Worm (Caenorhabditis elegans) whole organism, young adult: ENCODE results near the gene ZK863.8.

Experiments
- C06A6.2 ChIP-seq: fragments of 200-800 bp; sonication (Bioruptor generic); conservative IDR thresholded peaks from 2 replicates; pipeline ENCODE4 v1.3.6; 2022; ENCODE audit warnings: missing genetic modification characterization, missing compliant biosample characterization
- F49E8.2 ChIP-seq: sonication (generic microtip); optimal IDR thresholded peaks from 3 replicates; lab custom pipeline; 2017; ENCODE audit warnings: missing genetic modification characterization, mild to moderate bottlenecking, missing compliant biosample characterization, antibody characterized with exemption, moderate library complexity; ENCODE audit not compliant: insufficient read depth
- F55B11.4 ChIP-seq: sonication (generic microtip); optimal IDR thresholded peaks from 2 replicates; lab custom pipeline; 2016; ENCODE audit warnings: missing compliant biosample characterization, missing genetic modification characterization, borderline replicate concordance; ENCODE audit not compliant: insufficient read depth
- F57A8.1 ChIP-seq: fragments of 200-800 bp; sonication (Bioruptor generic); optimal IDR thresholded peaks from 2 replicates; lab custom pipeline; 2018; ENCODE audit warnings: mild to moderate bottlenecking, missing genetic modification characterization, moderate library complexity, missing compliant biosample characterization
- K11D2.4 ChIP-seq: fragments of 200-800 bp; sonication (Bioruptor generic); IDR thresholded peaks from 2 replicates; pipeline ENCODE4 v1.3.6; 2022; ENCODE audit warnings: missing genetic modification reagents, missing genetic modification characterization, missing compliant biosample characterization
- Y56A3A.18 ChIP-seq: fragments of 200-800 bp; sonication (Bioruptor generic); IDR thresholded peaks from 2 replicates; pipeline ENCODE4 v1.3.6; 2022; ENCODE audit warnings: missing genetic modification reagents, missing genetic modification characterization, missing compliant biosample characterization
- ama-1 ChIP-seq, 3 experiments: fragments of 150-350 bp in 1 of 3; sonication (generic microtip) in 2 of 3; optimal IDR thresholded peaks; 2 replicates each; lab custom pipeline; 2014 to 2018; ENCODE audit warnings: missing biosample characterization in 2 of 3, missing genetic modification characterization in 2 of 3, missing genetic modification reagents in 2 of 3
- attf-3 ChIP-seq: fragments of 200-800 bp; sonication (Bioruptor generic); conservative IDR thresholded peaks from 2 replicates; pipeline ENCODE4 v1.3.6; 2022; ENCODE audit warnings: missing genetic modification reagents, missing genetic modification characterization, missing compliant biosample characterization
- bed-1 ChIP-seq: fragments of 200-800 bp; sonication (Bioruptor generic); IDR thresholded peaks from 2 replicates; pipeline ENCODE4 v1.3.6; 2022; ENCODE audit warnings: missing genetic modification reagents, missing genetic modification characterization, missing compliant biosample characterization
- ceh-27 ChIP-seq: fragments of 200-800 bp; sonication (Bioruptor generic); optimal IDR thresholded peaks from 2 replicates; lab custom pipeline; 2018; ENCODE audit warnings: mild to moderate bottlenecking, missing genetic modification characterization, moderate library complexity, missing compliant biosample characterization
- ceh-79 ChIP-seq: sonication (generic microtip); optimal IDR thresholded peaks from 2 replicates; lab custom pipeline; 2017; ENCODE audit warnings: mild to moderate bottlenecking, missing genetic modification characterization, missing compliant biosample characterization
- egrh-3 ChIP-seq: fragments of 200-800 bp; sonication (Bioruptor generic); IDR thresholded peaks from 2 replicates; pipeline ENCODE4 v1.3.6; 2022; ENCODE audit warnings: missing genetic modification reagents, missing genetic modification characterization, missing compliant biosample characterization
- ekl-4 ChIP-seq: fragments of 200-800 bp; sonication (Bioruptor generic); IDR thresholded peaks from 2 replicates; pipeline ENCODE4 v1.3.6; 2022; ENCODE audit warnings: missing genetic modification reagents, missing genetic modification characterization, missing compliant biosample characterization
- gei-17 ChIP-seq: fragments of 200-800 bp; sonication (Bioruptor generic); optimal IDR thresholded peaks from 2 replicates; lab custom pipeline; 2018; ENCODE audit warnings: mild to moderate bottlenecking, missing genetic modification characterization, missing compliant biosample characterization
- hlh-12 ChIP-seq: sonication (generic microtip); optimal IDR thresholded peaks from 2 replicates; lab custom pipeline; 2016; ENCODE audit warnings: missing genetic modification characterization, missing compliant biosample characterization
- hrde-1 ChIP-seq: sonication (generic microtip); optimal IDR thresholded peaks from 2 replicates; lab custom pipeline; 2016; ENCODE audit warnings: missing genetic modification characterization, mild to moderate bottlenecking, missing compliant biosample characterization, moderate library complexity, missing genotype, missing genetic modification reagents, borderline replicate concordance
- hsf-1 ChIP-seq: fragments of 200-800 bp; sonication (Bioruptor generic); IDR thresholded peaks from 2 replicates; pipeline ENCODE4 v1.3.6; 2022; ENCODE audit warnings: missing genetic modification reagents, missing genetic modification characterization, missing compliant biosample characterization
- let-607 ChIP-seq, 2 experiments: fragments of 200-800 bp in 1 of 2; sonication (Bioruptor generic) in 1 of 2; sonication (generic microtip) in 1 of 2; optimal IDR thresholded peaks; 2 replicates each; lab custom pipeline; 2016 to 2018; ENCODE audit warnings: mild to moderate bottlenecking in 2 of 2, missing compliant biosample characterization in 2 of 2, missing genetic modification characterization in 2 of 2, moderate library complexity in 2 of 2, missing genotype in 1 of 2
- madf-10 ChIP-seq: sonication (generic microtip); optimal IDR thresholded peaks from 2 replicates; lab custom pipeline; 2016; ENCODE audit warnings: mild to moderate bottlenecking, missing genetic modification characterization, missing compliant biosample characterization
- madf-8 ChIP-seq: fragments of 200-800 bp; sonication (Bioruptor generic); conservative IDR thresholded peaks from 2 replicates; pipeline ENCODE4 v1.3.6; 2022; ENCODE audit warnings: missing genetic modification reagents, missing genetic modification characterization, missing compliant biosample characterization
- mcd-1 ChIP-seq: fragments of 200-800 bp; sonication (Bioruptor generic); IDR thresholded peaks from 2 replicates; pipeline ENCODE4 v1.3.6; 2022; ENCODE audit warnings: missing genetic modification reagents, missing genetic modification characterization, missing compliant biosample characterization
- nfya-1 ChIP-seq: sonication (generic microtip); optimal IDR thresholded peaks from 2 replicates; lab custom pipeline; 2017; ENCODE audit warnings: antibody characterized with exemption, missing compliant biosample characterization, missing genetic modification characterization, borderline replicate concordance; ENCODE audit not compliant: insufficient read depth
- nfya-2 ChIP-seq: fragments of 200-800 bp; sonication (Bioruptor generic); IDR thresholded peaks from 2 replicates; pipeline ENCODE4 v1.3.6; 2022; ENCODE audit warnings: missing genetic modification reagents, missing genetic modification characterization, missing compliant biosample characterization
- nhr-80 ChIP-seq: sonication (generic microtip); optimal IDR thresholded peaks from 2 replicates; lab custom pipeline; 2016; ENCODE audit warnings: missing genetic modification characterization, missing compliant biosample characterization
- nhr-90 ChIP-seq: sonication (generic microtip); optimal IDR thresholded peaks from 2 replicates; lab custom pipeline; 2016; ENCODE audit warnings: missing genotype, mild to moderate bottlenecking, missing genetic modification characterization, missing compliant biosample characterization
- pha-4 ChIP-seq: fragments of 150-350 bp; sonication (generic microtip); optimal IDR thresholded peaks from 2 replicates; lab custom pipeline; 2014; ENCODE audit warnings: missing biosample characterization, missing genetic modification reagents, missing genetic modification characterization
- rec-8 ChIP-seq, 2 experiments: sonication (generic microtip); optimal IDR thresholded peaks; 2 replicates each; lab custom pipeline; 2016; ENCODE audit warnings: mild to moderate bottlenecking in 2 of 2, missing genetic modification characterization in 2 of 2, missing genetic modification reagents in 2 of 2, missing genotype in 2 of 2, missing biosample characterization in 1 of 2, missing compliant biosample characterization in 1 of 2, moderate library complexity in 1 of 2
- repo-1 ChIP-seq: sonication (generic microtip); optimal IDR thresholded peaks from 2 replicates; lab custom pipeline; 2017; ENCODE audit warnings: mild to moderate bottlenecking, missing genetic modification characterization, missing compliant biosample characterization
- sdz-38 ChIP-seq: sonication (generic microtip); optimal IDR thresholded peaks from 2 replicates; lab custom pipeline; 2016; ENCODE audit warnings: missing genotype, missing genetic modification characterization, missing compliant biosample characterization
- snpc-1.1 ChIP-seq: sonication (generic microtip); optimal IDR thresholded peaks from 2 replicates; lab custom pipeline; 2017; ENCODE audit warnings: missing genetic modification characterization, mild to moderate bottlenecking, missing compliant biosample characterization, antibody characterized with exemption, moderate library complexity, missing genotype, missing genetic modification reagents; ENCODE audit not compliant: insufficient read depth
- snpc-1.3 ChIP-seq: sonication (generic microtip); optimal IDR thresholded peaks from 2 replicates; lab custom pipeline; 2017; ENCODE audit warnings: missing genetic modification characterization, mild to moderate bottlenecking, missing compliant biosample characterization, antibody characterized with exemption, moderate library complexity, missing genotype, missing genetic modification reagents; ENCODE audit not compliant: insufficient read depth
- snpc-4 ChIP-seq, 5 experiments: fragments of 150-350 bp in 1 of 5; sonication (generic microtip) in 4 of 5; optimal IDR thresholded peaks; 2 replicates each; lab custom pipeline; 2014 to 2018; ENCODE audit warnings: missing genetic modification characterization in 5 of 5, missing biosample characterization in 3 of 5, antibody characterized with exemption in 2 of 5, mild to moderate bottlenecking in 2 of 5, missing compliant biosample characterization in 2 of 5, missing genotype in 2 of 5, moderate library complexity in 2 of 5, missing genetic modification reagents in 1 of 5
- somi-1 ChIP-seq: fragments of 200-800 bp; sonication (Bioruptor generic); optimal IDR thresholded peaks from 2 replicates; lab custom pipeline; 2018; ENCODE audit warnings: mild to moderate bottlenecking, missing genetic modification characterization, missing compliant biosample characterization
- tbp1 ChIP-seq: fragments of 200-800 bp; sonication (Bioruptor generic); optimal IDR thresholded peaks from 2 replicates; lab custom pipeline; 2018; ENCODE audit warnings: mild to moderate bottlenecking, missing genetic modification characterization, missing compliant biosample characterization
- unc-62 ChIP-seq: fragments of 150-350 bp; optimal IDR thresholded peaks from 2 replicates; lab custom pipeline; 2014; ENCODE audit warnings: missing biosample characterization, missing genetic modification reagents, missing genetic modification characterization
- zfh-2 ChIP-seq: fragments of 200-800 bp; sonication (Bioruptor generic); conservative IDR thresholded peaks from 2 replicates; pipeline ENCODE4 v1.3.6; 2022; ENCODE audit warnings: missing genetic modification reagents, missing genetic modification characterization, missing compliant biosample characterization
- ztf-3 ChIP-seq: fragments of 200-800 bp; sonication (Bioruptor generic); optimal IDR thresholded peaks from 2 replicates; lab custom pipeline; 2018; ENCODE audit warnings: mild to moderate bottlenecking, missing genetic modification characterization, missing compliant biosample characterization

ZK863.8 gene

ce11 chrV:12198545-12198944 is 11.2 kb upstream of the ZK863.8 start, which contains the start of gene lon-3:
TSS of gene lon-3 (minus strand) at chrV:12198645.
- TF ChIP-seq Y56A3A.18 = no peak
- no peak for TF ChIP-seq madf-8
- no peak for TF ChIP-seq mcd-1 (GFP tag; lab: Robert Waterston, UW)
- TF ChIP-seq snpc-1.1 (tag; lab: Kevin White, UChicago) = no peak
- TF ChIP-seq ceh-27 (GFP tag; lab: Kevin White, UChicago) = no peak
- TF ChIP-seq snpc-4 (GFP tag; optimal IDR thresholded peaks at IDR 0.05; lab: Kevin White, UChicago) = no peak
- TF ChIP-seq snpc-4 (tag; optimal IDR thresholded peaks at IDR 0.05; lab: Kevin White, UChicago) = no peak
- TF ChIP-seq F55B11.4 (tag; lab: Kevin White, UChicago) = no peak
- TF ChIP-seq C06A6.2 (GFP tag; lab: Robert Waterston, UW) = no peak
- no peak for TF ChIP-seq F49E8.2 (tag; lab: Kevin White, UChicago)
- no peak for TF ChIP-seq ztf-3
- TF ChIP-seq nfya-1 (tag; lab: Kevin White, UChicago) = no peak
- no peak for TF ChIP-seq repo-1 (tag; lab: Kevin White, UChicago)
- no peak for TF ChIP-seq ceh-79 (tag; lab: Kevin White, UChicago)
- TF ChIP-seq madf-10 (tag; lab: Kevin White, UChicago) = no peak
- no peak for TF ChIP-seq ekl-4 (GFP tag; lab: Robert Waterston, UW)
- TF ChIP-seq hlh-12 (tag; lab: Kevin White, UChicago) = no peak
- TF ChIP-seq, all 124 proteins: peak for 0

- no peak for TF ChIP-seq sdz-38 (tag; lab: Kevin White, UChicago)
- peak; percentile 70; the same call in 1 of the 2 replicates for TF ChIP-seq egrh-3 (GFP tag; lab: Robert Waterston, UW)
- TF ChIP-seq attf-3 (GFP tag; lab: Robert Waterston, UW) = no peak
- no peak for TF ChIP-seq hrde-1 (tag; lab: Kevin White, UChicago)
- peak; percentile 79 for TF ChIP-seq zfh-2
- TF ChIP-seq, all 124 proteins: peak for 2
These were observed 10.4 kb upstream of the ZK863.8 start for ce11 chrV:12197748-12198147.

- TF ChIP-seq hlh-12 (tag; lab: Kevin White, UChicago) (no peak), hsf-1 (GFP tag; lab: Robert Waterston, UW) (no peak), bed-1 (GFP tag; lab: Robert Waterston, UW) (no peak), Y56A3A.18 (no peak), let-607 (tag; optimal IDR thresholded peaks at IDR 0.05; lab: Kevin White, UChicago) (no peak), gei-17 (GFP tag; lab: Kevin White, UChicago) (no peak), nhr-90 (tag; lab: Kevin White, UChicago) (no peak), F57A8.1 (GFP tag; lab: Kevin White, UChicago) (no peak), rec-8 (tag; optimal IDR thresholded peaks at IDR 0.05; lab: Kevin White, UChicago) (no peak), nfya-2 (no peak), ama-1 (optimal IDR thresholded peaks at IDR 0.05; lab: Kevin White, UChicago) (no peak), ama-1 (GFP tag; optimal IDR thresholded peaks at IDR 0.05; lab: Kevin White, UChicago) (no peak), pha-4 (no peak), unc-62 (no peak), somi-1 (no peak), snpc-1.3 (tag; lab: Kevin White, UChicago) (no peak), nhr-80 (no peak), tbp1 (GFP tag; lab: Kevin White, UChicago) (no peak), K11D2.4 (GFP tag; lab: Robert Waterston, UW) (no peak)
These were observed 9.3 kb upstream of the ZK863.8 start for ce11 chrV:12196659-12197058.
